Worm (Caenorhabditis elegans) whole organism, L3 larva: ENCODE data around the gene degl-2.
"Not testable (repeated sequence)": the region's sequence is repeated elsewhere in the genome, so short reads cannot be mapped to it uniquely, and the experiment has no call there.

Source experiments
- ceh-82 ChIP-seq: fragments of 150-350 bp; optimal IDR thresholded peaks from 2 replicates; lab custom pipeline; 2014; ENCODE audit warnings: missing biosample characterization, missing genetic modification characterization
- egl-27 ChIP-seq: sonication (generic microtip); optimal IDR thresholded peaks from 4 replicates; lab custom pipeline; 2017; ENCODE audit warnings: missing biosample characterization, missing genetic modification reagents, missing genetic modification characterization
- elt-1 ChIP-seq: fragments of 150-350 bp; optimal IDR thresholded peaks from 2 replicates; lab custom pipeline; 2014; ENCODE audit warnings: missing biosample characterization, missing genetic modification characterization
- fos-1 ChIP-seq: fragments of 150-350 bp; optimal IDR thresholded peaks from 2 replicates; lab custom pipeline; 2014; ENCODE audit warnings: missing biosample characterization, missing genetic modification characterization
- lin-39 ChIP-seq: fragments of 150-350 bp; optimal IDR thresholded peaks from 2 replicates; lab custom pipeline; 2018; ENCODE audit warnings: missing biosample characterization, missing genetic modification reagents, missing genetic modification characterization
- mdl-1 ChIP-seq: fragments of 150-350 bp; optimal IDR thresholded peaks from 2 replicates; lab custom pipeline; 2014; ENCODE audit warnings: missing biosample characterization, missing genetic modification characterization
- nhr-12 ChIP-seq: fragments of 150-350 bp; optimal IDR thresholded peaks from 2 replicates; lab custom pipeline; 2014; ENCODE audit warnings: missing biosample characterization, missing genetic modification characterization
- nhr-23 ChIP-seq: fragments of 150-350 bp; optimal IDR thresholded peaks from 2 replicates; lab custom pipeline; 2014; ENCODE audit warnings: missing biosample characterization, missing genetic modification reagents, missing genetic modification characterization
- nhr-76 ChIP-seq: fragments of 150-350 bp; sonication (generic microtip); optimal IDR thresholded peaks from 5 replicates; lab custom pipeline; 2014; ENCODE audit warnings: missing biosample characterization, missing genetic modification characterization
- pha-4 ChIP-seq: fragments of 150-350 bp; optimal IDR thresholded peaks from 2 replicates; lab custom pipeline; 2014; ENCODE audit warnings: missing biosample characterization, missing genetic modification reagents, missing genetic modification characterization
- unc-62 ChIP-seq: fragments of 150-350 bp; sonication (generic microtip); optimal IDR thresholded peaks from 4 replicates; lab custom pipeline; 2014; ENCODE audit warnings: missing biosample characterization, missing genetic modification reagents, missing genetic modification characterization

DNA sequence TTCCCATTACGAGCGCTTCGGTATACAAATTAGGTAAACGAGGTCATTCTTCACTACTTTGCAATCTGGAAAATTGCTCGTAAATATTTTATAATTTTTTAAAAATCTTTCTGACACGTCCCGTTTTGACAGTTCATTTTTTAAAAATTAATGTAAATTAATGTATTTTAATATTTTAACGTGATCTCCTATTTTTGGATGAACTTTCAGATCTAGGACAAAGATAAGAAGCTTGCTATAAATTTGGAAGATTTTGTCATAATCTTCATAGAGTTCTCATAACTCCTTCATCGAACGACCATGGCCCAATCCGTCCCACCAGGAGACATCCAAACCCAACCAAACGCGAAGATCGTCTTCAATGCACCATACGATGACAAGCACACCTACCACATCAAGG lies 45.4 kb downstream of the degl-2 start, which contains the start of gene msp-76:
- TF ChIP-seq unc-62; nhr-76 (tag; lab: Kevin White, UChicago); nhr-23 (tag; lab: Kevin White, UChicago); pha-4 (tag; lab: Kevin White, UChicago); nhr-12 (tag; lab: Kevin White, UChicago); elt-1; lin-39 (tag; lab: Kevin White, UChicago); egl-27 (tag; lab: Kevin White, UChicago); ceh-82 (tag; lab: Kevin White, UChicago); fos-1 (tag; lab: Kevin White, UChicago); mdl-1 (tag; lab: Kevin White, UChicago): not testable (repeated sequence)
